Worm (Caenorhabditis elegans): ENCODE measurements around the gene F13A2.2.

ce11 chrV:4341208-4341607 is 43.2 kb downstream of the F13A2.2 start, which contains the start of gene glrx-3:
- TF ChIP-seq efl-1 (GFP tag; optimal IDR thresholded peaks at IDR 0.05): no peak
- no peak for TF ChIP-seq madf-3 (GFP tag; IDR thresholded peaks at IDR 0.05)
- no peak for TF ChIP-seq ama-1 (optimal IDR thresholded peaks at IDR 0.05)
- no peak for TF ChIP-seq ama-1 (GFP tag; optimal IDR thresholded peaks at IDR 0.05)
- no peak for TF ChIP-seq ztf-26 (tag; optimal IDR thresholded peaks at IDR 0.05)
- no peak for TF ChIP-seq F49E8.2 (tag; optimal IDR thresholded peaks at IDR 0.05; ENCODE audit: insufficient read depth)
- no peak for TF ChIP-seq chd-7 (tag; optimal IDR thresholded peaks at IDR 0.05)

All from whole organism, young adult.